Worm (Caenorhabditis elegans): Measurements from ENCODE around the gene irld-6.

DNA sequence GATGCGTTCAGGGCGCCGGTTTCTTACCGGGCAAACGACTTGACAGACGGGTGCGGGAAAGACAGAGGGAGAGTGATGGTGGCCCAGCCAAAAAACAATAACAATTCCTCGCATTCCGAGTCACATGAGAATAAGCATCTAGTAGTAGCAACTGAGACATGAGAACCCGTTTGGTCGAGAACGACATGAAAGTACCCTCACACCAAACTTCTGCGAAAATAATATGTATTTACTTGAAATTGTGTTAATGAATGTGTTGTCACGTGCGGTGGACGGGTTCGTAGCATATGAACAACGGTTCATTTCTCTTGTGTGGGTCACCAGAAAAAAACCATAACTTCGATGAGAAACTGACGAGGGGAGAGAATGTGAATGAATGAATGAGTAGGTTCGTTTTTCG lies 35.7 kb downstream of the irld-6 start:
- TF ChIP-seq ama-1 (optimal IDR thresholded peaks at IDR 0.05) (no peak), ceh-13 (GFP tag; optimal IDR thresholded peaks at IDR 0.05) (no peak), B0310.2 (tag; optimal IDR thresholded peaks at IDR 0.05) (no peak), scrt-1 (GFP tag; IDR thresholded peaks at IDR 0.05) (no peak), flt-1 (GFP tag; IDR thresholded peaks at IDR 0.05) (no peak), tbx-37 (GFP tag; conservative IDR thresholded peaks at IDR 0.05) (no peak), pes-1 (GFP tag; IDR thresholded peaks at IDR 0.05) (no peak), aly-1 (tag; optimal IDR thresholded peaks at IDR 0.05) (no peak), sea-1 (GFP tag; conservative IDR thresholded peaks at IDR 0.05) (no peak), hmg-4 (GFP tag; optimal IDR thresholded peaks at IDR 0.05) (no peak), ets-7 (tag; optimal IDR thresholded peaks at IDR 0.05) (no peak), ceh-36 (tag; optimal IDR thresholded peaks at IDR 0.05) (no peak)
